Worm (Caenorhabditis elegans): ENCODE results near the gene F41C6.7.

DNA sequence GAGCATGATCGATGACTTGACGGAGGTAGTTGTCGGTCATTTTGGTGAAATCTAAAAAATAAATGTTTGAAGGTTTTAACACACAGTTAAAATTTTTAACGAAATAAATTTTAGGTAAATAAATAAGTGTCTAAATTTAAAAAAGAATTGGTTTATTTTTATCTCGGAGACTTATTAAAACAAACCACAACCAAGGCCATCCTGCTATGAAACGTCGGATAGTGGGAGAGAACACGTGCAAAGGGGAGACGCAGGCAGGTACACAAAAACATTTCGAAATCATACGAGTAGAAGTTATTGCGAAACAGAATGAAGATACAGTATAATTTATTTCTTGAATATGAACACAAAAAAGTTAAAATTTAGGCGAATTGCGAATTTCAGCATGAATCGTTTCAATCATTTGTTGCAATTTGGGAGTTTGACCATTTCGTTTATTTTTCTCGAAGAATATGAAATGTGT lies 49.0 kb downstream of the F41C6.7 start, which contains the start of gene F41B4.3:
- no peak for TF ChIP-seq pha-4 (tag; optimal IDR thresholded peaks at IDR 0.05)
- TF ChIP-seq nhr-28 (tag; optimal IDR thresholded peaks at IDR 0.05), result no peak
- no peak for TF ChIP-seq nhr-237 (tag; optimal IDR thresholded peaks at IDR 0.05)
- no peak for TF ChIP-seq M03D4.4 (tag; optimal IDR thresholded peaks at IDR 0.05)

All from whole organism, mixed stage, embryonic.